Worm (Caenorhabditis elegans) whole organism, L2 larva: ENCODE results near the gene C09E9.1.

Source experiments
- F13H6.1 ChIP-seq: sonication (generic microtip); optimal IDR thresholded peaks from 2 replicates; lab custom pipeline; 2016; ENCODE audit warnings: missing genetic modification characterization, missing compliant biosample characterization
- R02D3.7 ChIP-seq: fragments of 150-350 bp; optimal IDR thresholded peaks from 2 replicates; lab custom pipeline; 2014; ENCODE audit warnings: missing biosample characterization, missing genetic modification characterization
- Y55F3AM.14 ChIP-seq: fragments of 200-800 bp; sonication (Bioruptor generic); optimal IDR thresholded peaks from 2 replicates; lab custom pipeline; 2018; ENCODE audit warnings: mild to moderate bottlenecking, missing genetic modification characterization, missing compliant biosample characterization
- ZK546.5 ChIP-seq: sonication (generic microtip); optimal IDR thresholded peaks from 2 replicates; lab custom pipeline; 2017; ENCODE audit warnings: missing biosample characterization, missing genetic modification characterization
- alr-1 ChIP-seq: fragments of 150-350 bp; optimal IDR thresholded peaks from 2 replicates; lab custom pipeline; 2014; ENCODE audit warnings: missing biosample characterization, missing genetic modification characterization
- aly-2 ChIP-seq: fragments of 150-350 bp; optimal IDR thresholded peaks from 2 replicates; lab custom pipeline; 2014; ENCODE audit warnings: missing biosample characterization, missing genetic modification characterization
- blmp-1 ChIP-seq: sonication (generic microtip); optimal IDR thresholded peaks from 2 replicates; lab custom pipeline; 2017; ENCODE audit warnings: missing genetic modification characterization, mild to moderate bottlenecking, missing compliant biosample characterization, antibody characterized with exemption, moderate library complexity; ENCODE audit not compliant: insufficient read depth
- ceh-16 ChIP-seq: fragments of 150-350 bp; optimal IDR thresholded peaks from 2 replicates; lab custom pipeline; 2014; ENCODE audit warnings: missing biosample characterization, missing genetic modification characterization
- ceh-82 ChIP-seq: fragments of 150-350 bp; optimal IDR thresholded peaks from 2 replicates; lab custom pipeline; 2014; ENCODE audit warnings: missing biosample characterization, missing genetic modification characterization
- crh-2 ChIP-seq: sonication (generic microtip); optimal IDR thresholded peaks from 2 replicates; lab custom pipeline; 2017; ENCODE audit warnings: missing biosample characterization, missing genetic modification characterization
- dmd-4 ChIP-seq: sonication (generic microtip); optimal IDR thresholded peaks from 2 replicates; lab custom pipeline; 2017; ENCODE audit warnings: missing biosample characterization, missing genetic modification characterization
- egl-27 ChIP-seq: sonication (generic microtip); optimal IDR thresholded peaks from 3 replicates; lab custom pipeline; 2017; ENCODE audit warnings: missing biosample characterization, missing genetic modification reagents, missing genetic modification characterization
- elt-1 ChIP-seq: fragments of 150-350 bp; optimal IDR thresholded peaks from 2 replicates; lab custom pipeline; 2014; ENCODE audit warnings: missing biosample characterization, missing genetic modification characterization
- elt-3 ChIP-seq: sonication (generic microtip); optimal IDR thresholded peaks from 2 replicates; lab custom pipeline; 2017; ENCODE audit warnings: missing biosample characterization, missing genetic modification characterization
- fos-1 ChIP-seq: fragments of 150-350 bp; optimal IDR thresholded peaks from 2 replicates; lab custom pipeline; 2014; ENCODE audit warnings: missing biosample characterization, missing genetic modification characterization
- gmeb-1 ChIP-seq: fragments of 150-350 bp; optimal IDR thresholded peaks from 2 replicates; lab custom pipeline; 2014; ENCODE audit warnings: missing biosample characterization, missing genetic modification characterization
- lin-11 ChIP-seq: fragments of 150-350 bp; sonication (generic microtip); optimal IDR thresholded peaks from 2 replicates; lab custom pipeline; 2014; ENCODE audit warnings: missing biosample characterization, missing genetic modification characterization, inconsistent platforms, mixed read lengths
- lin-39 ChIP-seq: fragments of 150-350 bp; optimal IDR thresholded peaks from 2 replicates; lab custom pipeline; 2014; ENCODE audit warnings: missing biosample characterization, missing genetic modification reagents, missing genetic modification characterization
- lsy-2 ChIP-seq, 2 experiments: fragments of 150-350 bp in 1 of 2; sonication (generic microtip) in 1 of 2; optimal IDR thresholded peaks; 2 replicates each; lab custom pipeline; 2014 to 2017; ENCODE audit warnings: missing biosample characterization in 2 of 2, missing genetic modification characterization in 2 of 2
- mab-5 ChIP-seq: fragments of 150-350 bp; optimal IDR thresholded peaks from 2 replicates; lab custom pipeline; 2014; ENCODE audit warnings: missing biosample characterization, missing genetic modification characterization
- mbf-1 ChIP-seq: sonication (generic microtip); optimal IDR thresholded peaks from 2 replicates; lab custom pipeline; 2017; ENCODE audit warnings: missing biosample characterization, missing genetic modification characterization
- mdl-1 ChIP-seq, 2 experiments: fragments of 150-350 bp in 1 of 2; sonication (generic microtip) in 1 of 2; optimal IDR thresholded peaks; 2 replicates each; lab custom pipeline; 2017; ENCODE audit warnings: missing biosample characterization in 2 of 2, missing genetic modification characterization in 2 of 2
- nhr-10 ChIP-seq: sonication (generic microtip); optimal IDR thresholded peaks from 2 replicates; lab custom pipeline; 2017; ENCODE audit warnings: missing biosample characterization, missing genetic modification characterization
- nhr-11 ChIP-seq: fragments of 150-350 bp; optimal IDR thresholded peaks from 2 replicates; lab custom pipeline; 2014; ENCODE audit warnings: missing biosample characterization, missing genetic modification characterization
- nhr-12 ChIP-seq: fragments of 150-350 bp; optimal IDR thresholded peaks from 2 replicates; lab custom pipeline; 2014; ENCODE audit warnings: missing biosample characterization, missing genetic modification characterization
- nhr-21 ChIP-seq: fragments of 150-350 bp; optimal IDR thresholded peaks from 2 replicates; lab custom pipeline; 2014; ENCODE audit warnings: missing biosample characterization, missing genetic modification characterization
- nhr-23 ChIP-seq: fragments of 150-350 bp; optimal IDR thresholded peaks from 2 replicates; lab custom pipeline; 2014; ENCODE audit warnings: missing biosample characterization, missing genetic modification reagents, missing genetic modification characterization
- nhr-25 ChIP-seq: fragments of 150-350 bp; sonication (generic microtip); optimal IDR thresholded peaks from 3 replicates; lab custom pipeline; 2014; ENCODE audit warnings: missing biosample characterization, missing genetic modification characterization
- nhr-6 ChIP-seq: fragments of 150-350 bp; optimal IDR thresholded peaks from 2 replicates; lab custom pipeline; 2014; ENCODE audit warnings: missing biosample characterization, missing genetic modification characterization
- nhr-77 ChIP-seq: fragments of 150-350 bp; optimal IDR thresholded peaks from 2 replicates; lab custom pipeline; 2014; ENCODE audit warnings: missing biosample characterization, missing genetic modification characterization
- peb-1 ChIP-seq: fragments of 150-350 bp; optimal IDR thresholded peaks from 2 replicates; lab custom pipeline; 2014; ENCODE audit warnings: missing biosample characterization, missing genetic modification characterization
- sem-4 ChIP-seq: fragments of 150-350 bp; optimal IDR thresholded peaks from 2 replicates; lab custom pipeline; 2014; ENCODE audit warnings: missing biosample characterization, missing genetic modification reagents, missing genetic modification characterization
- skn-1 ChIP-seq: sonication (generic microtip); optimal IDR thresholded peaks from 2 replicates; lab custom pipeline; 2017; ENCODE audit warnings: missing biosample characterization, missing genetic modification characterization
- sma-3 ChIP-seq: sonication (generic microtip); optimal IDR thresholded peaks from 2 replicates; lab custom pipeline; 2016; ENCODE audit warnings: missing genetic modification reagents, missing genetic modification characterization, missing compliant biosample characterization
- sma-9 ChIP-seq, 2 experiments: fragments of 150-350 bp in 1 of 2; sonication (generic microtip) in 1 of 2; optimal IDR thresholded peaks; 2 replicates each; lab custom pipeline; 2014 to 2016; ENCODE audit warnings: missing genetic modification characterization in 2 of 2, mild to moderate bottlenecking in 1 of 2, missing biosample characterization in 1 of 2, missing compliant biosample characterization in 1 of 2, missing genetic modification reagents in 1 of 2, moderate library complexity in 1 of 2
- snpc-4 ChIP-seq: fragments of 150-350 bp; optimal IDR thresholded peaks from 2 replicates; lab custom pipeline; 2014; ENCODE audit warnings: missing biosample characterization, missing genetic modification characterization
- unc-39 ChIP-seq: fragments of 150-350 bp; optimal IDR thresholded peaks from 2 replicates; lab custom pipeline; 2014; ENCODE audit warnings: missing biosample characterization, missing genetic modification characterization
- unc-55 ChIP-seq: fragments of 150-350 bp; sonication (generic microtip); optimal IDR thresholded peaks from 3 replicates; lab custom pipeline; 2014; ENCODE audit warnings: missing biosample characterization, missing genetic modification reagents, missing genetic modification characterization
- unc-62 ChIP-seq: fragments of 150-350 bp; optimal IDR thresholded peaks from 2 replicates; lab custom pipeline; 2014; ENCODE audit warnings: missing biosample characterization, missing genetic modification reagents, missing genetic modification characterization
- ztf-1 ChIP-seq: fragments of 200-800 bp; sonication (Bioruptor generic); conservative IDR thresholded peaks from 2 replicates; pipeline ENCODE4 v1.3.6; 2022; ENCODE audit warnings: missing genetic modification characterization, missing compliant biosample characterization
- ztf-11 ChIP-seq: sonication (generic microtip); optimal IDR thresholded peaks from 2 replicates; lab custom pipeline; 2017; ENCODE audit warnings: missing biosample characterization, missing genetic modification characterization

The C09E9.1 gene

ce11 chrIV:1231589-1231988 is 43.1 kb upstream of the C09E9.1 start, which contains the start of gene W09G12.6:
TSS of gene W09G12.6 (plus strand) at chrIV:1231889.
- TF ChIP-seq gmeb-1 (tag; lab: Kevin White, UChicago) = no peak
- TF ChIP-seq ceh-82 = no peak
- TF ChIP-seq elt-1 (tag; lab: Kevin White, UChicago) = no peak
- no peak for TF ChIP-seq R02D3.7

DNA sequence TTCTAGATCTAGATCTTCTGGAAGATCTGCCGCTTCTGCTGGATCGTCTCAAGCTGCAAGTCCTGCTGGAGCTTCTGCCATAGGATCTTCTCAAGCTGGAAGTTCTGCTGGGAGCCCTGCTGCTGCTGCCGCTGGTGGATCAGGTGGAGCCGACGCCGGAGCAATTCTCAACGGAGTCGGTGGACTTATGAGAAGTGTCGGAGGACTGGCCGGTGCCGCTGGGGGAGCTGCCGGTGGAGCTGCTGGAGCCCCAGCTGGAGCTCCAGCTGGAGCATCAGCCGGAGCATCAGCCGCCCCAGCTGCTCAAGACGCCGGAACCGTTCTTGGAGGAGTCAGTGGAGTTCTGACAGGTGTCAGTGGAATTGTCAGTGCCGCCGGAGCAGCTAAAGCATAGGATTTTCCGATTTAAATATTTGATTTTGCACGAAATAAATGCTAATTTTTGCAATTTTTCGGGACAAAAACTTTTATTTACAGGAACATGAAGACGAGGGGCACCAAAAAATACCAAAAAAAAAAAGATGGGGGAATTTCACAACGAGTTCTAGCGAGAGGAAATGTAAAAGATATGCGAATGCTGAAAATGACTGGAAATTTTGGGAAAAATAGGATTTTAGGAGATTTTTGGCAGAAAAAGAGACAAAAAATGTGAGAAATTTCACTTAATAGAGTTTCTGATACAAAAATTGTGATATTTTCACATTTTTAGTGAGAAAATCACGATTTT is 42.1 kb upstream of the C09E9.1 start:
- TF ChIP-seq peb-1 (tag; lab: Kevin White, UChicago) (no peak), aly-2 (no peak), nhr-11 (tag; lab: Kevin White, UChicago) (no peak), lin-11 (tag; lab: Kevin White, UChicago) (no peak), nhr-77 (tag; lab: Kevin White, UChicago) (no peak), lin-39 (tag; lab: Kevin White, UChicago) (no peak), unc-55 (GFP tag; lab: Kevin White, UChicago) (no peak), F13H6.1 (tag; lab: Kevin White, UChicago) (no peak), unc-39 (tag; lab: Kevin White, UChicago) (no peak), fos-1 (tag; lab: Kevin White, UChicago) (no peak), blmp-1 (tag; lab: Kevin White, UChicago) (no peak), alr-1 (no peak), nhr-10 (tag; lab: Kevin White, UChicago) (no peak)

DNA sequence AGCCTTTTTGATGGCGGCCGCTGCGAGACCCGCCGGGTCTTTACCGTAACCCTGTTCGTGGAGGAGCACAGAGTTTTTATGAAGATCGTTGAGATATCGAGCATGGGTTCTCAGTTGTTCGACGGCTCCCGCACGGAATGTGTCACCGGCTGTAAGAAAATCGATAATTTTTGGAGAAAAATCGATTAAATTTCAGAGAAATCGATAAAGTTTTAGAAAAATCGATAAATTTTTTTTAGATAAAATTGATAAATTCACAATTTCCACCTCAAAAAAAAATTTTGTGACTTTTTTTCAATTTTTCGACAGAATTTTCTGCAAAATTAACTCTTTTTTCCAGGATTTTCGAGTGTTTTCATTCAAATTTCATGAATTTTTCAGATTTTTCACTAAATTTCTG is 39.9 kb upstream of the C09E9.1 start:
- TF ChIP-seq nhr-21 (tag; lab: Kevin White, UChicago) (no peak), ZK546.5 (tag; lab: Kevin White, UChicago) (no peak), aly-2 (no peak), nhr-11 (tag; lab: Kevin White, UChicago) (no peak), ztf-1 (GFP tag; lab: Robert Waterston, UW) (no peak), ztf-11 (tag; lab: Kevin White, UChicago) (no peak), lin-39 (tag; lab: Kevin White, UChicago) (no peak), unc-62 (no peak), skn-1 (tag; lab: Kevin White, UChicago) (no peak), nhr-77 (tag; lab: Kevin White, UChicago) (no peak), egl-27 (tag; lab: Kevin White, UChicago) (no peak), gmeb-1 (tag; lab: Kevin White, UChicago) (no peak), sma-3 (no peak)

DNA sequence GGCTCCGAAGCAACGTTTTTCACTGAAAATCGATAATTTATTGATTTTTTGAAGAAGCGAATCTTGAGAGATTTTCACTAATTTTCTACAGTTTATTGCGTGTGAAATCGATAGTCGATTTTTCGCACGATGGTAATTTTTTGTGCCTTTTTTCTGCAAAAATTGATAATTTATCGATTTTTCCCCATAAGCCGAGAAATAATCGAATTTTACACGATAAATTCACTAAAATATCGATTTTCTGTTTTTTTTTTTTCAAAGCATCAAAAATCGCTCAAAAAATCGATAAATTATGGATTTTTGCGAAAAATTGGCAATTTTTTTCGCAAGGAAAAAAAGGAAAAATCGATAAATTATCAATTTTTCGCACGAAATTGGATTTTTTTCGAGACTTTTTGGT is 38.9 kb upstream of the C09E9.1 start:
- no peak for TF ChIP-seq ZK546.5 (tag; lab: Kevin White, UChicago)
- TF ChIP-seq peb-1 (tag; lab: Kevin White, UChicago) = no peak
- no peak for TF ChIP-seq nhr-12 (tag; lab: Kevin White, UChicago)
- no peak for TF ChIP-seq dmd-4 (tag; lab: Kevin White, UChicago)
- TF ChIP-seq mbf-1 (tag; lab: Kevin White, UChicago) = no peak
- TF ChIP-seq lsy-2 (tag; optimal IDR thresholded peaks at IDR 0.05; lab: Kevin White, UChicago) = no peak
- no peak for TF ChIP-seq nhr-21 (tag; lab: Kevin White, UChicago)
- TF ChIP-seq, all 48 proteins: peak for 0

DNA sequence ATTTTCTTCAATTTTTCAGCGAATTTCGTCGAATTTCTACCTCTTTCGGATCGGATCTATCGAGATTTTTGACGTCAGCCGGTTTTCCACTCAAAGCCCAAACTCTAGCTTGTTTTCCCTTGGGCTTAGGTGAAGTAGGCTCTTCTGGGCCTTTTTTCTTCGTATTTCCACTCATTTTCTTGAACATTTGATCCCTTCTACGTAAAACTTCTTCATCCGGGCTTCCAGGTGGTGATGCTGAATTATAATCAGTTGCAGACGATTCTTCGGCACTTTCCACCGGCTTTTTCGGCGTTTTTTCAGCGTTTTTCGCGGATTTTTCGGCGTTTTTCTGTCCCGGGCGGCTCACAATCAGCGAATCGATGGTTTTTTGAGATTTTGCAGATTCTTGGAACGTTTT is 36.5 kb upstream of the C09E9.1 start:
- TF ChIP-seq nhr-25 (no peak), lin-39 (tag; lab: Kevin White, UChicago) (no peak)
- TF ChIP-seq, all 48 proteins: peak for 0

ce11 chrIV:1239686-1240085 is 35.0 kb upstream of the C09E9.1 start, which contains the start of gene F38A1.8:
TSS of gene F38A1.8 (minus strand) at chrIV:1239852.
- TF ChIP-seq fos-1 (tag; lab: Kevin White, UChicago) (peak; percentile 3), ztf-1 (GFP tag; lab: Robert Waterston, UW) (no peak), elt-3 (tag; lab: Kevin White, UChicago) (no peak), crh-2 (peak; percentile 82), ceh-16 (tag; lab: Kevin White, UChicago) (peak; percentile 5), lin-39 (tag; lab: Kevin White, UChicago) (no peak), alr-1 (no peak), mdl-1 (tag; optimal IDR thresholded peaks at IDR 0.05; lab: Kevin White, UChicago) (peak in 1 of 2 experiments; percentile 27), Y55F3AM.14 (GFP tag; lab: Kevin White, UChicago) (no peak), gmeb-1 (tag; lab: Kevin White, UChicago) (peak; percentile 93), nhr-23 (tag; lab: Kevin White, UChicago) (no peak), nhr-10 (tag; lab: Kevin White, UChicago) (no peak), nhr-12 (tag; lab: Kevin White, UChicago) (no peak), sem-4 (tag; lab: Kevin White, UChicago) (no peak), mab-5 (no peak), sma-9 (GFP tag; optimal IDR thresholded peaks at IDR 0.05; lab: Kevin White, UChicago) (peak; percentile 37), sma-9 (tag; optimal IDR thresholded peaks at IDR 0.05; lab: Kevin White, UChicago) (no peak), nhr-6 (tag; lab: Kevin White, UChicago) (no peak), nhr-21 (tag; lab: Kevin White, UChicago) (peak; percentile 33), lsy-2 (tag; optimal IDR thresholded peaks at IDR 0.05; lab: Kevin White, UChicago) (peak; percentile 66 to 86), snpc-4 (tag; lab: Kevin White, UChicago) (no peak), ztf-11 (tag; lab: Kevin White, UChicago) (no peak)
